Fruit fly (Drosophila melanogaster): Measurements from ENCODE around the gene CG4743.

CG4743 gene

DNA sequence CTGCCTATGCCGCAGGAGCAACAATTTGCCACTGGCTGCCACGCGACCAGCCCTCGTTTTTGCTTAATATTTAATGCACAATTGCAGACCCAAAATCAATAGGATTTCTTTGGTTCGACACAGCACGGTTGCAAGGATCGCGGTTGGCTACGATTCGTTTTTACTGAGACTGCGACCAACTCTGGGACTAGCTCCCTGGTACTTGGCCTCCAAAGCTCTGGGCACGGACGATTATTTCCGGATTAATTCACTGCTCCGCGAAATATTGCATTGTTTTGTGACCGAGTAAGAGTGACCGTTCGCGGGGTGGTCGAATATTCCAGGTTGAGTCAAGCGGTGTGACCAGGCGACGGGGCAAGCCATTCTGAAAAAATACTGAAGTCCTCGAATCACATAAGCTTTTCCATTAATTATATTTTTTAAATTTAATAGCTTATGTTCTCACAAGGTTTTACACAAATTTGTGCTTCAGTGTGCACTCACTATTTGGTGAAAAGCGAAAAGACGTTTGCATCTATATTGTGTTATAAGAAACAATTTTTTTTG, 19.3 kb downstream of the CG4743 start, which contains the start of gene Tnks (continued):
- no peak for TF ChIP-seq yki (optimal IDR thresholded peaks at IDR 0.05)
- TF ChIP-seq Meics (GFP tag; optimal IDR thresholded peaks at IDR 0.05): no peak
- no peak for TF ChIP-seq Side (GFP tag; optimal IDR thresholded peaks at IDR 0.05)
- TF ChIP-seq NC2β (GFP tag; optimal IDR thresholded peaks at IDR 0.05): no peak
- TF ChIP-seq CG4282 (GFP tag; optimal IDR thresholded peaks at IDR 0.05): no peak
- no peak for TF ChIP-seq Nf-YA (GFP tag; IDR thresholded peaks at IDR 0.05)
- no peak for TF ChIP-seq CG1792 (GFP tag; optimal IDR thresholded peaks at IDR 0.05)
- TF ChIP-seq Med (GFP tag): peak; percentile 6
- peak; percentile 54 for TF ChIP-seq Lhr (GFP tag; optimal IDR thresholded peaks at IDR 0.05)
- no peak for TF ChIP-seq CG10462 (GFP tag; optimal IDR thresholded peaks at IDR 0.05)
- TF ChIP-seq Gug (GFP tag; IDR thresholded peaks at IDR 0.05): no peak
- TF ChIP-seq Hmr (GFP tag; optimal IDR thresholded peaks at IDR 0.05): peak; percentile 32
- no peak for TF ChIP-seq peb (GFP tag; IDR thresholded peaks at IDR 0.05)
- TF ChIP-seq YL-1 (GFP tag; optimal IDR thresholded peaks at IDR 0.05): peak; percentile 2
- TF ChIP-seq CG17359 (tag; optimal IDR thresholded peaks at IDR 0.05): no peak
- TF ChIP-seq CG10209 (GFP tag; optimal IDR thresholded peaks at IDR 0.05): no peak
- peak; percentile 7; the same call in 1 of the 2 replicates for TF ChIP-seq chm (GFP tag; IDR thresholded peaks at IDR 0.05)
- TF ChIP-seq CG31441 (GFP tag; IDR thresholded peaks at IDR 0.05): peak; percentile 30; the same call in 1 of the 2 replicates
- no peak for TF ChIP-seq E2f1 (GFP tag; IDR thresholded peaks at IDR 0.05)
- peak; percentile 8; the same call in 1 of the 2 replicates for TF ChIP-seq amos (GFP tag; IDR thresholded peaks at IDR 0.05; ENCODE audit: partially characterized antibody)
- no peak for TF ChIP-seq CG15696 (tag; optimal IDR thresholded peaks at IDR 0.05)
- no peak for TF ChIP-seq wek (GFP tag; optimal IDR thresholded peaks at IDR 0.05)
- TF ChIP-seq Sox100B (GFP tag; optimal IDR thresholded peaks at IDR 0.05): no peak
- peak in 1 of 2 experiments; percentile 29 for TF ChIP-seq Eip74EF (GFP tag; optimal IDR thresholded peaks at IDR 0.05)
- no peak for TF ChIP-seq prd (optimal IDR thresholded peaks at IDR 0.05)
- no peak for TF ChIP-seq prd (GFP tag; IDR thresholded peaks at IDR 0.05)
- no peak for TF ChIP-seq Hmx (GFP tag; optimal IDR thresholded peaks at IDR 0.05)
- no peak for TF ChIP-seq CG14441 (GFP tag; IDR thresholded peaks at IDR 0.05)
- no peak for TF ChIP-seq CG12219 (GFP tag; optimal IDR thresholded peaks at IDR 0.05)
- TF ChIP-seq Hr3 (GFP tag; optimal IDR thresholded peaks at IDR 0.05): peak; percentile 0
- 0 out of 2 replicates have a peak, but pooled peaks have one; percentile 47 for TF ChIP-seq CG42726 (GFP tag; IDR thresholded peaks at IDR 0.05; ENCODE audit: partially characterized antibody)
- TF ChIP-seq CG10147 (GFP tag; optimal IDR thresholded peaks at IDR 0.05): no peak
- TF ChIP-seq MESR4 (GFP tag; optimal IDR thresholded peaks at IDR 0.05): peak; percentile 82
- peak; percentile 83 for TF ChIP-seq gfzf (GFP tag; optimal IDR thresholded peaks at IDR 0.05)
- TF ChIP-seq CG12391 (tag; optimal IDR thresholded peaks at IDR 0.05): peak; percentile 37
- TF ChIP-seq Pdp1 (GFP tag; optimal IDR thresholded peaks at IDR 0.05): no peak
- TF ChIP-seq CG3995 (GFP tag; optimal IDR thresholded peaks at IDR 0.05): peak; percentile 1
- no peak for TF ChIP-seq D (optimal IDR thresholded peaks at IDR 0.05)
- TF ChIP-seq D (GFP tag; optimal IDR thresholded peaks at IDR 0.05): no peak
- TF ChIP-seq CG2875 (GFP tag; optimal IDR thresholded peaks at IDR 0.05): no peak
- no peak for TF ChIP-seq Camta (GFP tag; optimal IDR thresholded peaks at IDR 0.05)
- TF ChIP-seq CG31224 (GFP tag; IDR thresholded peaks at IDR 0.05): no peak

Measured in whole organism, embryonic.